Fruit fly (Drosophila melanogaster): ENCODE measurements around the gene Adi1.

The Adi1 gene

dm6 chr3L:10665433-10666150 is 2.4 kb downstream of the Adi1 start (continued):
- TF ChIP-seq dsx (GFP tag; optimal IDR thresholded peaks at IDR 0.05; ENCODE audit: poor library complexity, severe bottlenecking) (peak; percentile 99), Met (GFP tag; optimal IDR thresholded peaks at IDR 0.05) (peak; percentile 98), eg (GFP tag; IDR thresholded peaks at IDR 0.05) (peak; percentile 96), CG31627 (GFP tag; optimal IDR thresholded peaks at IDR 0.05) (peak; percentile 95), Sox102F (GFP tag; optimal IDR thresholded peaks at IDR 0.05) (peak; percentile 93), salr (GFP tag; optimal IDR thresholded peaks at IDR 0.05) (peak; percentile 92 to 99), CG16779 (tag; optimal IDR thresholded peaks at IDR 0.05) (peak; percentile 98), Ets96B (tag; optimal IDR thresholded peaks at IDR 0.05) (peak; percentile 99), CG3032 (tag; optimal IDR thresholded peaks at IDR 0.05) (peak; percentile 99), Lpt (GFP tag; optimal IDR thresholded peaks at IDR 0.05) (peak; percentile 98), CG9139 (GFP tag; optimal IDR thresholded peaks at IDR 0.05) (peak; percentile 98), OdsH (GFP tag; optimal IDR thresholded peaks at IDR 0.05) (peak; percentile 98), CG11762 (GFP tag; optimal IDR thresholded peaks at IDR 0.05; ENCODE audit: insufficient read depth) (peak; percentile 98), Eip78C (GFP tag) (peak; percentile 100), CG32006 (GFP tag; optimal IDR thresholded peaks at IDR 0.05) (peak; percentile 99), CG6792 (GFP tag; optimal IDR thresholded peaks at IDR 0.05) (peak; percentile 99), Smox (GFP tag; optimal IDR thresholded peaks at IDR 0.05) (peak; percentile 98), Ets21C (GFP tag; optimal IDR thresholded peaks at IDR 0.05) (peak; percentile 91), Sox14 (GFP tag; optimal IDR thresholded peaks at IDR 0.05) (peak; percentile 97)

dm6 chr3L:10666511-10667003 is 3.4 kb downstream of the Adi1 start:
- TF ChIP-seq CG31627 (GFP tag; optimal IDR thresholded peaks at IDR 0.05) (no peak), CG8632 (GFP tag; optimal IDR thresholded peaks at IDR 0.05) (no peak), Eip78C (GFP tag) (no peak), CG1621 (tag; optimal IDR thresholded peaks at IDR 0.05) (no peak), eg (GFP tag; IDR thresholded peaks at IDR 0.05) (peak; percentile 50; the same call in 1 of the 3 replicates), CG15336 (GFP tag; IDR thresholded peaks at IDR 0.05) (no peak)

DNA sequence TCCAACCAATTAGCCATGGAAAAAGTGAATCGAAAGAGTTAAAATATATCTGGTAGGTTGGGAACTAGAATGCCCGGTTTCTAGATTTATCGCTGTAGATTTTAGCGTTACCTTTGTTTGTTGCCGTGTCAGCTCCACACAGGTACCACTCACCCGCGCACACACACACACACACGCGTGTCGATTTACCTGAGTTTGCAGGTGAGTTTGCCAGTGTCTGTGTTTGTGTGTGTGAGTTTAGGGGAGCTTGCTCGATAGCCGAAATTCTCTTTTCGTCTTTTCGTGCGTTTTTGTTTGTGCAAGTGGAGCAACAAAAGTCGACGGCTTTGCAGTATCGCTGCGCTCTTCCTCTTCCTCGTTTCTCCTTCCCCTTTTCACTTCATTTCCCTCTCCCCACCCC is 4.2 kb downstream of the Adi1 start:
- TF ChIP-seq Hr4 (GFP tag; optimal IDR thresholded peaks at IDR 0.05) (no peak), vri (GFP tag; optimal IDR thresholded peaks at IDR 0.05) (peak; percentile 31), fkh (GFP tag; optimal IDR thresholded peaks at IDR 0.05) (peak; percentile 4)

- no peak for TF ChIP-seq topi (GFP tag; optimal IDR thresholded peaks at IDR 0.05)
- TF ChIP-seq acj6 (GFP tag; optimal IDR thresholded peaks at IDR 0.05) = no peak
- no peak for TF ChIP-seq CG11902 (GFP tag; optimal IDR thresholded peaks at IDR 0.05)
- TF ChIP-seq CG6854 (GFP tag; optimal IDR thresholded peaks at IDR 0.05) = no peak
- no peak for TF ChIP-seq esn (GFP tag; optimal IDR thresholded peaks at IDR 0.05)
- no peak for TF ChIP-seq fd85E (GFP tag; optimal IDR thresholded peaks at IDR 0.05)
- TF ChIP-seq salr (GFP tag; optimal IDR thresholded peaks at IDR 0.05) = no peak
- TF ChIP-seq eg (GFP tag; IDR thresholded peaks at IDR 0.05) = no peak
- no peak for TF ChIP-seq CG34406 (GFP tag; optimal IDR thresholded peaks at IDR 0.05)
- TF ChIP-seq CG10669 (GFP tag; optimal IDR thresholded peaks at IDR 0.05) = no peak
These were observed 6.6 kb downstream of the Adi1 start for dm6 chr3L:10669592-10670400.
